Worm (Caenorhabditis elegans) whole organism, dauer: Measurements from ENCODE around the gene ubh-3.

ENCODE experiments used
- unc-62 ChIP-seq: sonication (generic microtip); optimal IDR thresholded peaks from 2 replicates; lab custom pipeline; 2017; ENCODE audit warnings: missing biosample characterization, missing genetic modification reagents, missing genetic modification characterization

ubh-3 gene

ce11 chrV:6508703-6509102, at the start of gene ubh-3:
Gene ubh-3, minus strand, starts transcription at chrV:6508803.
- TF ChIP-seq unc-62 (GFP tag; lab: Kevin White, UChicago) = no peak

DNA sequence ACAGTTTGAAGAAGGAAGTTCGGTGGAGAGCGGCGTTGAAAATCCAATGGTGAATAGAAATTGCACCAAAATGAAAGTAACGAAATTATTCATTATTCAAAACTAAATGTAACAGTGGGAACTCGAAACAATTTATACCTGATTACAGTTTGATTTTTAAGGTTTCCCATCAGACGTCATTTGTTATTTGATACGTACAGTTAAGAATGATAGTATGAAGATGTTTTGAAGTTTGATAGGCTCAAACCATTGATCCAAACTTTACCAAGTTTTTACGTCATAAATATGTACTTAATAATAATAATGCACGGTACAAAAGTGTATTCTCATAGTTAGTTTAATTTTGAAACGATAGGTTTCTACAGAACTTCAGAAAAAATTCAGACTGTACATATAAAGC, 49.5 kb upstream of the ubh-3 start, which contains the start of gene spp-20:
spp-20 (minus strand) TSS at position 101 of the 400 bp plus-strand sequence.
- no peak for TF ChIP-seq unc-62 (GFP tag; lab: Kevin White, UChicago)

ce11 chrV:6557035-6557434, 48.4 kb upstream of the ubh-3 start, which contains the start of gene spp-27:
Gene spp-27, minus strand, starts transcription at chrV:6557135.
- no peak for TF ChIP-seq unc-62 (GFP tag; lab: Kevin White, UChicago)

- no peak for TF ChIP-seq unc-62 (GFP tag; lab: Kevin White, UChicago)
These were observed 45.7 kb upstream of the ubh-3 start, which contains the start of gene K04A8.19 for ce11 chrV:6554308-6554707. Gene K04A8.19, minus strand, starts transcription at chrV:6554408.

DNA sequence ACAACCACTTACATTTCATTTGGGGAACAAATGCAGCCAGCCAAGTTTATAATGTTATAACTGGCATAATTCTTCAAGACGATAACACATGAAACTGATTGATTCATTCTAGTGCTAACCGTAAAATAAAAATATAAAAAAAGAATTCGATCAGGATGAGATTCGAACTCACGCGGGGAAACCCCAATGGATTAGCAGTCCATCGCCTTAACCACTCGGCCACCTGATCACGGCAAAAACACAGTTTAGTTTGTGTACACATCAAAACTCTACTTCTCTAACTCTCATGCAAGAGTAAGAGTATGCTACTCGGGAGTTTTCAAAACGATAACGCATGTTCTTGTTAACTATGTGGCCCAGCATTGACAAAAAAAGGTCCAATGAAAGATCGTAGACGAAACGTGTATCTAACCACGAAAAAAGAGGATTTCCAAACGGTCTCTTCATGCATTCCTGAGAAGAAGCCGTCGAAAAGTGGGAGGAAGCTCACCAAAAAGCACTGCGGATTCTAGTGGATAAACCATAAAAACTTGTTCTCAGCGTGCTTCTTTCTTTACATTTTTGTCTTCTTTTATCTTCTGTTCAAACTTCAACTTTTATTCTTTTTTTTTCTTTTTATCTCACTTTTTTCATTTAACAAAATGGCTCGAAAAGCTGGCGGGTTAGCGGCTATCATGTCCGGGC, 43.2 kb upstream of the ubh-3 start, which contains the start of gene twk-10:
twk-10 (plus strand) TSS at position 634 of the 684 bp plus-strand sequence.
- TF ChIP-seq unc-62 (GFP tag; lab: Kevin White, UChicago) = no peak

DNA sequence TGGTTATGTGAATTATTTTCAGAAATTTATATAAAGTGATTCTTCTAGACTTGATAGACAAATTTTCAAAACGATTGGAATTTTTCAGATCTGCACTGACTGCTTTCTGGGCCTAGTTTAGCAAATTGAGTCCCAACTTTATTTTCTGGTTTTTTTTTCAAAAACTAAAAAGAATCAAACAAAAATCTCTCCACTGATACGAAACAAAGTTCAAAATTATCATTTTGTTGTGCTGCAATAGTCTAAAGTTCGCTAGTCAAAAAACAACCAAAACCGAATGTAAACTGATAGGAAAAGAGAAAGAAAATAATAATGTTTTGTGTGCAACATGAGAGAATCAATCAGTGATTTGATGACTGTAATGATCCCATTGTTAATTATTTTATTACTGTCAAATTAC, 41.3 kb upstream of the ubh-3 start, which contains the start of gene lipl-4:
lipl-4 (plus strand) TSS at position 301 of the 400 bp plus-strand sequence.
- TF ChIP-seq unc-62 (GFP tag; lab: Kevin White, UChicago) = no peak

DNA sequence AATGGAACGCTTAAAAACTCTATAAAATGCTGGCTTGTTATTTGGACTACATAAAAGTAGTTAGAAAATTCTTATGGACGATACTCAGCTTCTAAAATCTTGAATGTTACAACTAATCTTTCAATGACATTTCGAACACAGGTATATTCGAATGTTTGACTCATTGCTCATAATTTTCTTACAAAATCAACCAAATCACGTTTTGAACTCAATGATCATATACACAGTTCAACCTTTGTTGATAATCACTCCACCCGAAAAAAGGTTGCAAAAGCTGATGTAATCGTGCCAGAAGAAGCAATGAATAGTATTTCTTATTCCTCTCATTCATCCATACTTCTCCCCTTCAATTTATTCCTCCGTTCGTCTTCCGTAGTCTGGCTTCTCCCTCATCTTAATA, 40.5 kb upstream of the ubh-3 start, which contains the start of gene K04A8.20:
K04A8.20 (plus strand) TSS at position 301 of the 400 bp plus-strand sequence.
- no peak for TF ChIP-seq unc-62 (GFP tag; lab: Kevin White, UChicago)

DNA sequence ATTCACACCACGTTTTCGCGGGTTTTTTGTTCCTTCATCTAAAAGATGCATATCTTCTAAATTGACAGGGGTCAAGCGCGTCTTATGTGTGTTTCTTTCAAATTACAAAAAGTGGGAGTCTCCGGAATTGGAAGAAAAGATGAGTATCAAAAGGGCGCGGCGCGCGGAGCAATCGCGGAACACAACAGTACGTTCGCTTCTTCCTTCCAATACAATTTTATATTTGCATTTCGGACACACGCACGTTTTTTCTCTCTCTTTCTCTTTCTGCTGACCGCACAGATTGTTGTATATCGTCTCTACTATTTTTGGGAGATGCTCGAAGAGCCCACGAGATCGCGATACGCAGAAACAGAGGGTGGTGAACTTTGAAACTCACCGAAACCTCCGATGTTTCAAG, 39.7 kb upstream of the ubh-3 start:
- no peak for TF ChIP-seq unc-62 (GFP tag; lab: Kevin White, UChicago)

ce11 chrV:6546450-6547171, 38.0 kb upstream of the ubh-3 start, which contains the start of gene dre-1:
Gene dre-1, minus strand, starts transcription at chrV:6546500.
- TF ChIP-seq unc-62 (GFP tag; lab: Kevin White, UChicago) = no peak

- no peak for TF ChIP-seq unc-62 (GFP tag; lab: Kevin White, UChicago)
These were observed 36.4 kb upstream of the ubh-3 start for ce11 chrV:6544999-6545398.

- no peak for TF ChIP-seq unc-62 (GFP tag; lab: Kevin White, UChicago)
These were observed 33.3 kb upstream of the ubh-3 start for ce11 chrV:6541875-6542274.

- no peak for TF ChIP-seq unc-62 (GFP tag; lab: Kevin White, UChicago)
These were observed 29.7 kb upstream of the ubh-3 start for ce11 chrV:6538323-6538722.

- TF ChIP-seq unc-62 (GFP tag; lab: Kevin White, UChicago) = no peak
These were observed 24.4 kb upstream of the ubh-3 start, which contains the start of gene hpo-26 for ce11 chrV:6533030-6533429. Gene hpo-26, minus strand, starts transcription at chrV:6533060.

DNA sequence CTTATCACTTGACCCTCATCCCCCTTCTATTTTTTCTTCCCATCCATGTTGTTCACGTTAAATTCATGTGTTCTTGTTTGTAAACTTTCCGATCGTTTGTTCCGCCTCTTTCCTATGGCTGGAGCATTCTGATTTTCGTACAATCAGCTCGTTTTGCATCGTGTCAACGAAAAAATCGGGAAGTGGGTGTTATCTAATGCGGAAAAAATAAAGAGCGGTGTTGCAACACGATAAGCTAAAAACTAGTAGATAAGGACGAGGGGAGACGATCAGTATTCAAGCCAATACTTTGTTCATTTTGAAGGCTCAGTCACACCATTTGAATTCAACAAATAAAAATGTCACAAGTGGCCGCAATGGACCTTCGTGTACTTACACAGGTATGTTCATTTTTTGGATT, 16.2 kb upstream of the ubh-3 start, which contains the start of gene acs-1:
acs-1 (plus strand) TSS at position 233 of the 400 bp plus-strand sequence.
- no peak for TF ChIP-seq unc-62 (GFP tag; lab: Kevin White, UChicago)

DNA sequence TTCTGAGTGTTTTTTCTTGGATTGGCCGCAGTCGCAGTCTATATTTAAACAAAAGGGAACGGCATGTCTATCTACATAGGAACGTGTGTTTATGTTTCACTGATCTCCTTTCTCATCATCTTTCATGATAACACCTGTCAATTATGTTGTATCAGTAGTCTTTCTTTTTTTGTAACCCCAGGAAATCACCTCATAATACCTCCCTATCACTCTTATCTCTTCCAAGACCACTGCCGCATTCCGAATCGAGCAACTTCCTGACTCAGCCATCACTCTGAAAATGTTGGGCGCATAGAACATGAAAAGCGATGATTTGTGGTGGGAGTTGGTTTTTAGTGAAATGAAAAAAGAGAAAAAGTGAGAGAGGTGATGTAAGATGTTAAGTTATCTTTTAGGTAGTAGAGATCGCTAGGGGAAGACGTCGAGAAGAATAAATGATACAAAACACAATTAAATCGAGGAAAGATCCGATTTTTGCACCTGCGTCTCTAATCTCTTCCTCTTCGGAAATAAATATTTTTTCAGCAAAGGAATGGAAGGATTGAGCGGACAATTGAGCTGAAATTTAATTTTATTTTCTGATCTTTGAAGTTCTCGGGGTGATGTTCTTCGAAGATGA, 14.4 kb upstream of the ubh-3 start:
- no peak for TF ChIP-seq unc-62 (GFP tag; lab: Kevin White, UChicago)
